Worm (Caenorhabditis elegans): ENCODE data around the gene ZK177.11.

ZK177.11 gene

DNA sequence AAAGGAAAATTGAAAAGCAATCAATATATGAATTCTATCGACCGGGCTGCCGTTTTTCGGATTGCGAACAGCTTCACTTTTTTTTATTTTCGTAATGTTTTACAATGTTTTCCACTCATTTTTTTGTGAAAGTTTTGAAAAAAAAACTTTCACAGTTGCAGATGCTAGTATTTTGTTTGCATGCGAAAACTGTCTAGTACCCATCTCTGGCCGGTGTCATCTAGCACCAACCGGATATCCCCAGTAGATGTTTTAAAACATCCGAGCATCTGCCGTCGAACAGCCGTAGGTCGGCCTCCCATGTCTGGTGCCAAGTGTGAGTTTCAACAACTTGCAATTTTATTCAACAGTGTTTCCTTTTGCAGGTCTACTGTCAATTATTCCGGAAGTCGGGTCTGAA is 1.3 kb upstream of the ZK177.11 start, which contains the start of gene ZK177.12:
ZK177.12 (plus strand) TSS at position 301 of the 400 bp plus-strand sequence.
- TF ChIP-seq elt-3 (tag; optimal IDR thresholded peaks at IDR 0.05) (no peak), flh-1 (GFP tag; optimal IDR thresholded peaks at IDR 0.05) (no peak), ces-1 (GFP tag; optimal IDR thresholded peaks at IDR 0.05) (no peak), bed-3 (GFP tag; optimal IDR thresholded peaks at IDR 0.05) (no peak), M03D4.4 (tag; optimal IDR thresholded peaks at IDR 0.05) (no peak), cnd-1 (tag; optimal IDR thresholded peaks at IDR 0.05) (no peak)

DNA sequence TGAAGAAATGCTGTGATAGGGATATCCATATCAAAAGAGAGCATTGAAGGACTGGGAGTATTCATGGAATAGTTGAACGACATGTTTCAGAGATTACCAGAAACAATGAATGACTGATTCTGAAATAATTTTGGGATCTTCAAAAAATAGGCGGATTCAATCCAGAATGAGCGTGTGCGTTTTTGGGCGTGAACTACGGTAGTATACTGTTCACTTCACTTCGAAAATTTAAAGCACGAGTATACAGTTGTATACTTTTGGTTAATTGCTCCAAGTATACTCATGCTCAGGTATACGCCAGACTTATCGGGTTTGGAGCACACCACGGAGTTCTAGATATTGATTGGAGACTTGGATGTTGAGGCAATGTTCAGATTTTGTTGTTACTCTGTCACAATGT is 2.6 kb downstream of the ZK177.11 start, which contains the start of gene tbx-35:
tbx-35 (minus strand) TSS at position 101 of the 400 bp plus-strand sequence.
- TF ChIP-seq unc-62 (GFP tag; optimal IDR thresholded peaks at IDR 0.05) = no peak
- no peak for TF ChIP-seq nhr-76 (tag; optimal IDR thresholded peaks at IDR 0.05)
- TF ChIP-seq ceh-39 (tag; optimal IDR thresholded peaks at IDR 0.05) = no peak
- TF ChIP-seq mab-5 (tag; optimal IDR thresholded peaks at IDR 0.05) = no peak
- no peak for TF ChIP-seq ces-1 (GFP tag; optimal IDR thresholded peaks at IDR 0.05)
- TF ChIP-seq bed-3 (GFP tag; optimal IDR thresholded peaks at IDR 0.05) = no peak
- no peak for TF ChIP-seq lsy-2 (tag; optimal IDR thresholded peaks at IDR 0.05)
- TF ChIP-seq elt-1 (tag; optimal IDR thresholded peaks at IDR 0.05; ENCODE audit: borderline replicate concordance, insufficient read depth) = no peak
- no peak for TF ChIP-seq nhr-28 (tag; optimal IDR thresholded peaks at IDR 0.05)
- TF ChIP-seq pha-4 (tag; optimal IDR thresholded peaks at IDR 0.05) = no peak
- no peak for TF ChIP-seq flh-1 (GFP tag; optimal IDR thresholded peaks at IDR 0.05)
- TF ChIP-seq blmp-1 (tag; optimal IDR thresholded peaks at IDR 0.05) = no peak
- TF ChIP-seq sptf-1 (tag; optimal IDR thresholded peaks at IDR 0.05) = no peak
- no peak for TF ChIP-seq nhr-237 (tag; optimal IDR thresholded peaks at IDR 0.05)
- TF ChIP-seq elt-3 (tag; optimal IDR thresholded peaks at IDR 0.05) = no peak
- no peak for TF ChIP-seq ham-2 (GFP tag; optimal IDR thresholded peaks at IDR 0.05)
- no peak for TF ChIP-seq lin-13 (tag; optimal IDR thresholded peaks at IDR 0.05)
- no peak for TF ChIP-seq nhr-2 (tag; optimal IDR thresholded peaks at IDR 0.05)
- TF ChIP-seq lin-32 (GFP tag; optimal IDR thresholded peaks at IDR 0.05) = no peak
- TF ChIP-seq ceh-43 (GFP tag; optimal IDR thresholded peaks at IDR 0.05) = no peak

DNA sequence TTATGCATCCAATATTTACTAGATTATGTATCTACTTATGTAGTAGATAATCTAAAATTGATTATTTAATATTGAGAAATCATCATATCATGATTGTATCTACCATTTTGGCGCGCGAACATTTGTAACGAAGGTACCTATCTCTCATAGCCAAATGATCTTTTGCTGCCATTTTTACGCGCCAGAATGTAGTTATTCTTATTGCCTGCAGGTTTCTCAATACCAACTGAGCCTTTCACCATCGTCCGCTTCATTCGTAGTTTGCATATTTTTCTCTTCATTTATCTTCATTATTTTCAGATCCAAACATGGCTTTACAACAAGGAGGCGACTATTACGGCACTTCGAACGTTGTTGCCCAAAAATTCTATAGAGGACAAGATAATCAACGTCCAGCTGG is 5.1 kb downstream of the ZK177.11 start, which contains the start of gene ZK177.1:
ZK177.1 (plus strand) TSS at position 301 of the 400 bp plus-strand sequence.
- no peak for TF ChIP-seq nhr-28 (tag; optimal IDR thresholded peaks at IDR 0.05)
- TF ChIP-seq snpc-4 (tag; optimal IDR thresholded peaks at IDR 0.05) = no peak
- TF ChIP-seq lin-13 (tag; optimal IDR thresholded peaks at IDR 0.05) = no peak
- no peak for TF ChIP-seq nhr-12 (tag; optimal IDR thresholded peaks at IDR 0.05)
- TF ChIP-seq unc-62 (GFP tag; optimal IDR thresholded peaks at IDR 0.05) = no peak
- TF ChIP-seq bed-3 (GFP tag; optimal IDR thresholded peaks at IDR 0.05) = no peak
- TF ChIP-seq flh-1 (GFP tag; optimal IDR thresholded peaks at IDR 0.05) = no peak
- TF ChIP-seq nhr-2 (tag; optimal IDR thresholded peaks at IDR 0.05) = no peak
- no peak for TF ChIP-seq cnd-1 (tag; optimal IDR thresholded peaks at IDR 0.05)
- TF ChIP-seq elt-3 (tag; optimal IDR thresholded peaks at IDR 0.05) = no peak
- TF ChIP-seq M03D4.4 (tag; optimal IDR thresholded peaks at IDR 0.05) = no peak
- no peak for TF ChIP-seq hlh-1 (tag; optimal IDR thresholded peaks at IDR 0.05)

DNA sequence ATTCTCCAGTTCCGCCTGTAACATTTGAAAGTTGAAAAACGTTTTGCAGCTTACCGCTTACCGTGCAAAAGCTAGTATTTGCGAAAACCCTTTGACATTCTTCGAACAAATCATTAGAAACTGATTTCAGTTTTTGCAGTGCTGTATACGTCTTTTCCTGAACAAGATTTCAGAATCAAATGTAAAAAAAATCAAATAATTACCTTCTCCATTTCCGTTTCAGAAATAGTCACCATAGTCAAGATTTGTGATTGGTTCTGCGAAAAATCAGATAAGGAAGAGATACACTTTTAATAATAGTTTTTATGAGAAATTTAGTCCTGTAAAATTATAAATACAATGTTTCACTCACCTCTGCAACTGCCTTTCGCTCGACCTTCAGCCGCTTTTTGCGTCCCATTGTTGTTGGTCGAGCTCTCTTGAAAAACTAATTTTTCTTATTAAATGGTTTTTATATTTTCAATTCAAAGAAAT is 9.2 kb downstream of the ZK177.11 start, which contains the start of gene C17C3.9:
C17C3.9 (minus strand) TSS at position 424 of the 474 bp plus-strand sequence.
- TF ChIP-seq ztf-11 (tag; optimal IDR thresholded peaks at IDR 0.05) (no peak), elt-1 (tag; optimal IDR thresholded peaks at IDR 0.05; ENCODE audit: borderline replicate concordance, insufficient read depth) (no peak), drap-1 (GFP tag; optimal IDR thresholded peaks at IDR 0.05) (no peak), unc-62 (GFP tag; optimal IDR thresholded peaks at IDR 0.05) (no peak), ceh-83 (GFP tag; optimal IDR thresholded peaks at IDR 0.05) (no peak), mep-1 (tag; optimal IDR thresholded peaks at IDR 0.05) (no peak), lsy-2 (tag; optimal IDR thresholded peaks at IDR 0.05) (no peak), flh-1 (GFP tag; optimal IDR thresholded peaks at IDR 0.05) (no peak), lin-13 (tag; optimal IDR thresholded peaks at IDR 0.05) (no peak), pha-4 (tag; optimal IDR thresholded peaks at IDR 0.05) (no peak)

DNA sequence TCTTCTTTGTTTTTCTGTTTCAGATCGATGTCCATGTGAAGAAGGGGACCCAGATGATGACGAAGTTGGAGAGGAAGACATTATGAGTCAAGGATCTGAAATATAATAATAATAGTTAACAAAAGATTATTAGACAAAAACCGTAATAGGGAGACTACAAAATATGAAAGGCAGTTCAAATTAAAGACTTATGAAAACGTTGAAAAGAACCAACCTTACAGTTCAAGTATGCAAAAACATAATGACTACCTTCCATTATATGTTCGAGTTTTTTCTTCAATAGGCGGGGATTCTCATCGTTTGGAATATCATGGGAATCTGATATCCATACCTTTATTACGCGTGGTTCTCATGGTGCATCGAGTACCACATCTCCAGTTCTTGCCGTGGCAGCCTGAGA is 10.9 kb downstream of the ZK177.11 start, which contains the start of gene hlh-26:
hlh-26 (minus strand) TSS at position 101 of the 400 bp plus-strand sequence.
- TF ChIP-seq cnd-1 (tag; optimal IDR thresholded peaks at IDR 0.05) (no peak), mab-5 (tag; optimal IDR thresholded peaks at IDR 0.05) (no peak), ham-2 (GFP tag; optimal IDR thresholded peaks at IDR 0.05) (no peak), mls-2 (tag; optimal IDR thresholded peaks at IDR 0.05) (no peak), nhr-237 (tag; optimal IDR thresholded peaks at IDR 0.05) (no peak), flh-1 (GFP tag; optimal IDR thresholded peaks at IDR 0.05) (no peak), mep-1 (tag; optimal IDR thresholded peaks at IDR 0.05) (no peak), sem-2 (GFP tag; optimal IDR thresholded peaks at IDR 0.05) (no peak)
